Fruit fly (Drosophila melanogaster) whole organism, wandering third instar larva: ENCODE measurements around the gene Sr-CI.
A peak's percentile ranks its signal among the peaks of the same experiment; 100 is the strongest.

ENCODE experiments used
- Abd-B ChIP-seq: fragments of >200 bp; optimal IDR thresholded peaks from 2 replicates; lab custom pipeline; 2017; ENCODE audit warnings: missing biosample characterization, missing genetic modification characterization
- CG32264 ChIP-seq: fragments of 200-800 bp; sonication (Bioruptor generic); optimal IDR thresholded peaks from 2 replicates; lab custom pipeline; 2016; ENCODE audit warnings: missing biosample characterization, missing genetic modification characterization
- CG9705 ChIP-seq: fragments of 200-800 bp; sonication (Bioruptor generic); optimal IDR thresholded peaks from 2 replicates; lab custom pipeline; 2018; ENCODE audit warnings: missing biosample characterization, mild to moderate bottlenecking, missing genetic modification characterization
- CrebA ChIP-seq: fragments of 200-800 bp; sonication (Bioruptor generic); optimal IDR thresholded peaks from 2 replicates; lab custom pipeline; 2016; ENCODE audit warnings: missing biosample characterization, mild to moderate bottlenecking, missing genetic modification characterization, borderline replicate concordance
- Dfd ChIP-seq: fragments of >200 bp; optimal IDR thresholded peaks from 2 replicates; lab custom pipeline; 2017; ENCODE audit warnings: missing biosample characterization, missing genetic modification characterization
- Dif ChIP-seq: fragments of 200-275, 200-300 bp; sonication (Bioruptor generic); optimal IDR thresholded peaks from 2 replicates; lab custom pipeline; 2018; ENCODE audit warnings: missing biosample characterization, missing genetic modification characterization; ENCODE audit not compliant: partially characterized antibody
- HLH106 ChIP-seq: fragments of 200-800 bp; optimal IDR thresholded peaks from 3 replicates; lab custom pipeline; 2019; ENCODE audit warnings: missing biosample characterization, mild to moderate bottlenecking, missing genetic modification characterization, moderate library complexity
- Hnf4 ChIP-seq: fragments of 200-800 bp; sonication (Bioruptor generic); optimal IDR thresholded peaks from 2 replicates; lab custom pipeline; 2016; ENCODE audit warnings: missing biosample characterization, mild to moderate bottlenecking, missing genetic modification characterization
- Hr78 ChIP-seq: fragments of >200 bp; optimal IDR thresholded peaks from 2 replicates; lab custom pipeline; 2017; ENCODE audit warnings: missing biosample characterization, missing genetic modification characterization
- Hr83 ChIP-seq: fragments of 200-300 bp; sonication (Bioruptor generic); optimal IDR thresholded peaks from 2 replicates; lab custom pipeline; 2016; ENCODE audit warnings: missing biosample characterization, mild to moderate bottlenecking, missing genetic modification characterization, moderate library complexity; ENCODE audit not compliant: poor library complexity, severe bottlenecking
- Jra ChIP-seq: sonication (Bioruptor generic); optimal IDR thresholded peaks from 2 replicates; lab custom pipeline; 2016; ENCODE audit warnings: missing biosample characterization, missing genetic modification characterization
- N ChIP-seq: fragments of >200 bp; optimal IDR thresholded peaks from 2 replicates; lab custom pipeline; 2018; ENCODE audit warnings: missing biosample characterization, missing external identifiers, missing genetic modification characterization
- OdsH ChIP-seq: fragments of 200-800 bp; sonication (Bioruptor generic); optimal IDR thresholded peaks from 2 replicates; lab custom pipeline; 2016; ENCODE audit warnings: missing biosample characterization, mild to moderate bottlenecking, missing genetic modification characterization
- Vsx2 ChIP-seq: fragments of 200-300, 225-300 bp; sonication (Bioruptor generic); optimal IDR thresholded peaks from 2 replicates; lab custom pipeline; 2018; ENCODE audit warnings: missing biosample characterization, missing genetic modification characterization; ENCODE audit not compliant: partially characterized antibody
- brk ChIP-seq: fragments of 200-800 bp; sonication (Bioruptor generic); optimal IDR thresholded peaks from 2 replicates; lab custom pipeline; 2016; ENCODE audit warnings: missing biosample characterization, mild to moderate bottlenecking, missing genetic modification characterization
- dl ChIP-seq, 2 experiments: fragments of 175-275, 200-275 bp in 1 of 2; fragments of 200-275 bp in 1 of 2; sonication (Bioruptor generic); optimal IDR thresholded peaks; lab custom pipeline; 2018; ENCODE audit warnings: mild to moderate bottlenecking in 2 of 2, missing biosample characterization in 2 of 2, missing genetic modification characterization in 2 of 2, moderate library complexity in 2 of 2; ENCODE audit not compliant: partially characterized antibody in 2 of 2, insufficient read depth in 1 of 2
- dmrt93B ChIP-seq: fragments of 200-800 bp; sonication (Bioruptor generic); optimal IDR thresholded peaks from 2 replicates; lab custom pipeline; 2018; ENCODE audit warnings: missing biosample characterization, mild to moderate bottlenecking, missing genetic modification characterization
- dsf ChIP-seq: sonication (Bioruptor generic); optimal IDR thresholded peaks from 2 replicates; lab custom pipeline; 2016; ENCODE audit warnings: missing biosample characterization, missing genetic modification characterization, borderline replicate concordance
- ey ChIP-seq: fragments of 200-800 bp; sonication (Bioruptor generic); optimal IDR thresholded peaks from 2 replicates; lab custom pipeline; 2016; ENCODE audit warnings: missing biosample characterization, missing genetic modification characterization
- foxo ChIP-seq, 2 experiments: fragments of 200-800 bp; sonication (Bioruptor generic); optimal IDR thresholded peaks; 2 replicates in 1 of 2; 3 replicates in 1 of 2; lab custom pipeline; 2016 to 2017; ENCODE audit warnings: missing biosample characterization in 2 of 2, missing genetic modification characterization in 2 of 2
- fru ChIP-seq: fragments of 200-800 bp; sonication (Bioruptor generic); optimal IDR thresholded peaks from 3 replicates; lab custom pipeline; 2016; ENCODE audit warnings: missing biosample characterization, mild to moderate bottlenecking, missing genetic modification characterization
- jim ChIP-seq: fragments of 175-275, 200-325 bp; sonication (Bioruptor generic); optimal IDR thresholded peaks from 2 replicates; lab custom pipeline; 2016; ENCODE audit warnings: missing biosample characterization, mild to moderate bottlenecking, missing genetic modification characterization
- lola ChIP-seq: fragments of >200 bp; optimal IDR thresholded peaks from 2 replicates; lab custom pipeline; 2017; ENCODE audit warnings: missing biosample characterization, missing genetic modification characterization
- psq ChIP-seq: fragments of 200-800 bp; sonication (Bioruptor generic); optimal IDR thresholded peaks from 3 replicates; lab custom pipeline; 2017; ENCODE audit warnings: missing biosample characterization, mild to moderate bottlenecking, missing genetic modification characterization, moderate library complexity
- rgr ChIP-seq: fragments of 200-800 bp; sonication (Bioruptor generic); optimal IDR thresholded peaks from 3 replicates; lab custom pipeline; 2016; ENCODE audit warnings: missing biosample characterization, mild to moderate bottlenecking, missing genetic modification characterization
- sage ChIP-seq: fragments of 200-800 bp; sonication (Bioruptor generic); optimal IDR thresholded peaks from 2 replicates; lab custom pipeline; 2016; ENCODE audit warnings: missing biosample characterization, mild to moderate bottlenecking, missing genetic modification characterization
- sv ChIP-seq: fragments of 200-800 bp; sonication (Bioruptor generic); optimal IDR thresholded peaks from 3 replicates; lab custom pipeline; 2016; ENCODE audit warnings: missing biosample characterization, missing genetic modification characterization
- tai ChIP-seq: sonication (Bioruptor generic); optimal IDR thresholded peaks from 2 replicates; lab custom pipeline; 2016; ENCODE audit warnings: missing biosample characterization, missing genetic modification characterization
- woc ChIP-seq: sonication (Bioruptor generic); optimal IDR thresholded peaks from 2 replicates; lab custom pipeline; 2016; ENCODE audit warnings: missing biosample characterization, mild to moderate bottlenecking, missing genetic modification characterization

Sr-CI gene

dm6 chr2L:4121402-4121801, at the start of gene Sr-CI:
Sr-CI (plus strand) TSS chr2L:4121702.
- TF ChIP-seq foxo (GFP tag; optimal IDR thresholded peaks at IDR 0.05; lab: Kevin White, UChicago) (no peak), Hr78 (GFP tag; lab: Kevin White, UChicago) (no peak), CG32264 (no peak), Hnf4 (no peak), rgr (GFP tag; lab: Kevin White, UChicago) (no peak), CG9705 (GFP tag; lab: Kevin White, UChicago) (no peak), Hr83 (GFP tag; lab: Kevin White, UChicago) (no peak)

dm6 chr2L:4075783-4076182, 45.7 kb upstream of the Sr-CI start:
- no peak for TF ChIP-seq Hr78 (GFP tag; lab: Kevin White, UChicago)
- TF ChIP-seq Dfd (GFP tag; lab: Kevin White, UChicago): no peak
- no peak for TF ChIP-seq brk (GFP tag; lab: Kevin White, UChicago)
- no peak for TF ChIP-seq jim
- TF ChIP-seq Jra (GFP tag; lab: Kevin White, UChicago): no peak
- no peak for TF ChIP-seq HLH106 (tag; lab: Kevin White, UChicago)
- TF ChIP-seq Hr83 (GFP tag; lab: Kevin White, UChicago): no peak
- TF ChIP-seq fru (GFP tag; lab: Kevin White, UChicago): no peak
- no peak for TF ChIP-seq CrebA
- no peak for TF ChIP-seq CG32264
- no peak for TF ChIP-seq lola (GFP tag; lab: Kevin White, UChicago)
- TF ChIP-seq dl (GFP tag; optimal IDR thresholded peaks at IDR 0.05; lab: Kevin White, UChicago; ENCODE audit: insufficient read depth in 1 of 2, partially characterized antibody in 2 of 2): no peak
- no peak for TF ChIP-seq dmrt93B (GFP tag; lab: Kevin White, UChicago)
- TF ChIP-seq OdsH (GFP tag; lab: Kevin White, UChicago): no peak
- no peak for TF ChIP-seq Hnf4

- TF ChIP-seq dl (GFP tag; optimal IDR thresholded peaks at IDR 0.05; lab: Kevin White, UChicago; ENCODE audit: insufficient read depth in 1 of 2, partially characterized antibody in 2 of 2) (no peak), woc (GFP tag; lab: Kevin White, UChicago) (no peak), tai (GFP tag; lab: Kevin White, UChicago) (no peak), sv (peak; percentile 28), Dif (GFP tag; lab: Kevin White, UChicago) (no peak), ey (GFP tag; lab: Kevin White, UChicago) (peak; percentile 27), Vsx2 (GFP tag; lab: Kevin White, UChicago) (no peak), psq (GFP tag; lab: Kevin White, UChicago) (no peak)
Measured at dm6 chr2L:4080768-4081167, 40.7 kb upstream of the Sr-CI start.

dm6 chr2L:4084166-4084565, 37.3 kb upstream of the Sr-CI start:
- TF ChIP-seq psq (GFP tag; lab: Kevin White, UChicago) (no peak), fru (GFP tag; lab: Kevin White, UChicago) (no peak), tai (GFP tag; lab: Kevin White, UChicago) (no peak), Abd-B (GFP tag; lab: Kevin White, UChicago) (no peak), sv (no peak), Dif (GFP tag; lab: Kevin White, UChicago) (no peak), dl (GFP tag; optimal IDR thresholded peaks at IDR 0.05; lab: Kevin White, UChicago; ENCODE audit: insufficient read depth in 1 of 2, partially characterized antibody in 2 of 2) (no peak), rgr (GFP tag; lab: Kevin White, UChicago) (no peak)
- TF ChIP-seq, all 38 proteins: peak for 0

- TF ChIP-seq lola (GFP tag; lab: Kevin White, UChicago): no peak
- TF ChIP-seq Dfd (GFP tag; lab: Kevin White, UChicago): peak; percentile 56
Measured at dm6 chr2L:4089613-4090012, 31.9 kb upstream of the Sr-CI start.

- no peak for TF ChIP-seq CG9705 (GFP tag; lab: Kevin White, UChicago)
- TF ChIP-seq psq (GFP tag; lab: Kevin White, UChicago): no peak
- TF ChIP-seq dsf (GFP tag; lab: Kevin White, UChicago): no peak
- no peak for TF ChIP-seq Hr83 (GFP tag; lab: Kevin White, UChicago)
- no peak for TF ChIP-seq brk (GFP tag; lab: Kevin White, UChicago)
- TF ChIP-seq dl (GFP tag; optimal IDR thresholded peaks at IDR 0.05; lab: Kevin White, UChicago; ENCODE audit: insufficient read depth in 1 of 2, partially characterized antibody in 2 of 2): no peak
- TF ChIP-seq N: no peak
- no peak for TF ChIP-seq sage
- no peak for TF ChIP-seq Abd-B (GFP tag; lab: Kevin White, UChicago)
- TF ChIP-seq Jra (GFP tag; lab: Kevin White, UChicago): no peak
- TF ChIP-seq Dfd (GFP tag; lab: Kevin White, UChicago): no peak
- no peak for TF ChIP-seq Dif (GFP tag; lab: Kevin White, UChicago)
- no peak for TF ChIP-seq CG32264
Measured at dm6 chr2L:4091720-4092119, 29.8 kb upstream of the Sr-CI start.
